Worm (Caenorhabditis elegans): ENCODE measurements around the gene arx-4.

arx-4 gene

ce11 chrIII:835713-836278 is 26.3 kb upstream of the arx-4 start (continued):
- TF ChIP-seq athp-1 (tag; optimal IDR thresholded peaks at IDR 0.05) (peak; percentile 99), hmg-1.2 (GFP tag; IDR thresholded peaks at IDR 0.05) (peak; percentile 74), ceh-100 (GFP tag; IDR thresholded peaks at IDR 0.05) (peak; percentile 81), madf-8 (GFP tag; conservative IDR thresholded peaks at IDR 0.05) (no peak), F55B11.4 (tag; optimal IDR thresholded peaks at IDR 0.05; ENCODE audit: borderline replicate concordance, insufficient read depth) (no peak), lir-1 (GFP tag; conservative IDR thresholded peaks at IDR 0.05) (peak; percentile 77; the same call in 1 of the 2 replicates), nfya-2 (GFP tag; IDR thresholded peaks at IDR 0.05) (peak; percentile 93; the same call in 1 of the 2 replicates), sea-2 (GFP tag; IDR thresholded peaks at IDR 0.05) (no peak), ceh-79 (tag; optimal IDR thresholded peaks at IDR 0.05) (peak; percentile 92), F22D6.2 (tag; optimal IDR thresholded peaks at IDR 0.05) (peak; percentile 73), F52B5.7 (tag; optimal IDR thresholded peaks at IDR 0.05) (peak; percentile 99), sptf-2 (GFP tag; optimal IDR thresholded peaks at IDR 0.05) (peak; percentile 77), hsf-1 (GFP tag; IDR thresholded peaks at IDR 0.05) (peak; percentile 82; the same call in 1 of the 2 replicates), ceh-40 (GFP tag; IDR thresholded peaks at IDR 0.05) (peak; percentile 94), mcd-1 (GFP tag; IDR thresholded peaks at IDR 0.05) (peak; percentile 86), tbx-9 (tag; optimal IDR thresholded peaks at IDR 0.05; ENCODE audit: borderline replicate concordance) (peak; percentile 97), nfya-1 (tag; optimal IDR thresholded peaks at IDR 0.05; ENCODE audit: borderline replicate concordance, insufficient read depth) (no peak), akir-1 (GFP tag; optimal IDR thresholded peaks at IDR 0.05) (peak; percentile 42), gei-17 (GFP tag; optimal IDR thresholded peaks at IDR 0.05) (peak; percentile 83), lag-1 (GFP tag; IDR thresholded peaks at IDR 0.05) (0 out of 2 replicates have a peak, but pooled peaks have one; percentile 78), die-1 (tag; optimal IDR thresholded peaks at IDR 0.05) (peak; percentile 54), egl-44 (GFP tag; IDR thresholded peaks at IDR 0.05) (peak; percentile 92), repo-1 (tag; optimal IDR thresholded peaks at IDR 0.05) (peak; percentile 99), tlf-1 (GFP tag; optimal IDR thresholded peaks at IDR 0.05) (peak; percentile 92), ztf-18 (tag; optimal IDR thresholded peaks at IDR 0.05) (no peak), K12H6.12 (tag; optimal IDR thresholded peaks at IDR 0.05) (peak; percentile 84), rpc-1 (optimal IDR thresholded peaks at IDR 0.05) (no peak), rpc-1 (tag; optimal IDR thresholded peaks at IDR 0.05) (no peak), nhr-27 (tag; optimal IDR thresholded peaks at IDR 0.05) (peak; percentile 98), ztf-22 (GFP tag; optimal IDR thresholded peaks at IDR 0.05) (peak; percentile 92), lsl-1 (GFP tag; optimal IDR thresholded peaks at IDR 0.05) (peak; percentile 23), T26A5.8 (tag; optimal IDR thresholded peaks at IDR 0.05) (peak; percentile 97), hlh-26 (GFP tag; conservative IDR thresholded peaks at IDR 0.05) (no peak), attf-6 (GFP tag; IDR thresholded peaks at IDR 0.05) (peak; percentile 68; the same call in 1 of the 2 replicates), cebp-1 (GFP tag; IDR thresholded peaks at IDR 0.05) (peak; percentile 83), cebp-1 (tag; optimal IDR thresholded peaks at IDR 0.05) (peak; percentile 93), lin-26 (GFP tag; IDR thresholded peaks at IDR 0.05) (peak; percentile 97), ztf-28 (GFP tag; IDR thresholded peaks at IDR 0.05) (no peak), ztf-3 (GFP tag; optimal IDR thresholded peaks at IDR 0.05) (peak; percentile 91), efl-1 (GFP tag; optimal IDR thresholded peaks at IDR 0.05) (no peak), egrh-3 (GFP tag; IDR thresholded peaks at IDR 0.05) (peak; percentile 34; the same call in 1 of the 2 replicates), ceh-27 (GFP tag; optimal IDR thresholded peaks at IDR 0.05) (peak; percentile 81), fkh-3 (tag; optimal IDR thresholded peaks at IDR 0.05) (peak; percentile 99), bed-2 (GFP tag; IDR thresholded peaks at IDR 0.05) (no peak), T07F8.4 (tag; optimal IDR thresholded peaks at IDR 0.05) (no peak), K11D2.4 (GFP tag; IDR thresholded peaks at IDR 0.05) (peak; percentile 95), attf-3 (GFP tag; conservative IDR thresholded peaks at IDR 0.05) (peak; percentile 69), mxl-1 (tag; optimal IDR thresholded peaks at IDR 0.05) (no peak), C06A6.2 (GFP tag; conservative IDR thresholded peaks at IDR 0.05) (peak; percentile 90)
